Worm (Caenorhabditis elegans): ENCODE results near the gene Y7A5A.7.

DNA sequence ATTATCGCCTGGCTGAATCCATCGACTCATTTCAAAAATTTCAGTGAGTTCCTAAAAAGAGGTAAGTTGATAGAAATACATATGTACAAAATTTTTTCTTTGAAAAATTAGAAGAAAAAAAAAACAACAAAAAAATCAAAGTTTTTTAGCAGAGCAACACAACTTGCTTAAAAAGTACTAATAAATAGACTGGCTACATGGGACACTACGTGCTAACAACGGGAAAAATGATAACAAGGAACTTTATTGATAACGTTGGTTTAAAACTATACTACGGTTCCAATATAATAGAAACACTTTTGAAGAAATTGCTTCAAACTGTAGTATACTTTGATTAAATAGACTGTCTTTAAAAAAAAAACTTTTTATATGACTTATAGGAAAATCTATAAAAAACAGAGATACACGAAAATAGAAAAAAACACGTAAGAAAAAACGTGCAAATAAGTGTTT, 34.5 kb upstream of the Y7A5A.7 start, which contains the start of gene acox-1.6:
- TF ChIP-seq rnt-1 (tag; optimal IDR thresholded peaks at IDR 0.05) (no peak), ama-1 (optimal IDR thresholded peaks at IDR 0.05) (no peak), tbx-2 (tag; optimal IDR thresholded peaks at IDR 0.05) (no peak), ref-2 (tag; optimal IDR thresholded peaks at IDR 0.05) (no peak), unc-3 (GFP tag; conservative IDR thresholded peaks at IDR 0.05) (no peak), unc-3 (tag; optimal IDR thresholded peaks at IDR 0.05) (no peak), nhr-11 (tag; optimal IDR thresholded peaks at IDR 0.05) (no peak), pha-4 (tag; optimal IDR thresholded peaks at IDR 0.05) (no peak), unc-42 (tag; optimal IDR thresholded peaks at IDR 0.05) (no peak), ceh-34 (tag; optimal IDR thresholded peaks at IDR 0.05) (no peak), gmeb-2 (tag; optimal IDR thresholded peaks at IDR 0.05) (no peak), pros-1 (tag; optimal IDR thresholded peaks at IDR 0.05) (no peak), fax-1 (tag; optimal IDR thresholded peaks at IDR 0.05) (no peak), dmd-4 (tag; optimal IDR thresholded peaks at IDR 0.05; ENCODE audit: borderline replicate concordance) (no peak), che-1 (tag; optimal IDR thresholded peaks at IDR 0.05) (no peak)

Measured in whole organism, late embryonic.